Fruit fly (Drosophila melanogaster) whole organism, embryonic: ENCODE data around the gene CG32425.

Experiments used
- B-H1 ChIP-seq: fragments of 200-800 bp; sonication (Bioruptor generic); IDR thresholded peaks from 3 replicates; pipeline ENCODE4 v1.3.6; 2022; ENCODE audit warnings: missing biosample characterization, missing genetic modification characterization
- BEAF-32 ChIP-seq: fragments of 200-800 bp; sonication (Bioruptor generic); optimal IDR thresholded peaks from 3 replicates; lab custom pipeline; 2017; ENCODE audit warnings: missing biosample characterization, missing genetic modification characterization, mild to moderate bottlenecking, moderate library complexity, missing genetic modification reagents
- CG12299 ChIP-seq: fragments of 200-800 bp; sonication (Bioruptor generic); optimal IDR thresholded peaks from 2 replicates; lab custom pipeline; 2018; ENCODE audit warnings: missing biosample characterization, mild to moderate bottlenecking, missing genetic modification characterization
- CG13894 ChIP-seq: fragments of 200-800 bp; sonication (Bioruptor generic); optimal IDR thresholded peaks from 3 replicates; lab custom pipeline; 2018; ENCODE audit warnings: missing biosample characterization, mild to moderate bottlenecking, missing genetic modification characterization, moderate library complexity
- CG14014 ChIP-seq: fragments of 200-800 bp; sonication (Bioruptor generic); IDR thresholded peaks from 2 replicates; pipeline ENCODE4 v1.3.6; 2022; ENCODE audit warnings: missing biosample characterization, missing genetic modification characterization
- CG17359 ChIP-seq: fragments of 200-800 bp; sonication (Bioruptor generic); optimal IDR thresholded peaks from 3 replicates; lab custom pipeline; 2018; ENCODE audit warnings: missing biosample characterization, mild to moderate bottlenecking, missing genetic modification characterization, moderate library complexity
- CG17912 ChIP-seq: fragments of 200-800 bp; sonication (Bioruptor generic); optimal IDR thresholded peaks from 2 replicates; lab custom pipeline; 2018; ENCODE audit warnings: missing biosample characterization, mild to moderate bottlenecking, missing genetic modification characterization
- CG31388 ChIP-seq: fragments of 200-800 bp; sonication (Bioruptor generic); optimal IDR thresholded peaks from 2 replicates; lab custom pipeline; 2016; ENCODE audit warnings: missing biosample characterization, missing genetic modification characterization
- CG4424 ChIP-seq: fragments of 200-800 bp; sonication (Bioruptor generic); optimal IDR thresholded peaks from 3 replicates; lab custom pipeline; 2016; ENCODE audit warnings: missing biosample characterization, missing genetic modification characterization
- CG5953 ChIP-seq: fragments of 200-800 bp; sonication (Bioruptor generic); IDR thresholded peaks from 2 replicates; pipeline ENCODE4 v1.3.6; 2022; ENCODE audit warnings: missing biosample characterization, missing genetic modification characterization
- CG6683 ChIP-seq: fragments of 200-800 bp; sonication (Bioruptor generic); optimal IDR thresholded peaks from 2 replicates; lab custom pipeline; 2017; ENCODE audit warnings: missing biosample characterization, mild to moderate bottlenecking, missing genetic modification characterization, missing genetic modification reagents
- CG6689 ChIP-seq: fragments of 200-800 bp; sonication (Bioruptor generic); IDR thresholded peaks from 2 replicates; pipeline ENCODE4 v1.3.6; 2022; ENCODE audit warnings: missing biosample characterization, missing genetic modification characterization
- CG9797 ChIP-seq: fragments of 200-800 bp; sonication (Bioruptor generic); optimal IDR thresholded peaks from 3 replicates; lab custom pipeline; 2018; ENCODE audit warnings: missing biosample characterization, mild to moderate bottlenecking, missing genetic modification characterization
- CG9876 ChIP-seq: fragments of 200-800 bp; sonication (Bioruptor generic); optimal IDR thresholded peaks from 2 replicates; lab custom pipeline; 2016; ENCODE audit warnings: missing biosample characterization, missing genetic modification characterization
- Dp ChIP-seq: fragments of 200-800 bp; sonication (Bioruptor generic); optimal IDR thresholded peaks from 2 replicates; lab custom pipeline; 2018; ENCODE audit warnings: missing biosample characterization, mild to moderate bottlenecking, missing genetic modification characterization, moderate library complexity
- E2f1 ChIP-seq: fragments of 200-800 bp; sonication (Bioruptor generic); IDR thresholded peaks from 2 replicates; pipeline ENCODE4 v1.3.6; 2022; ENCODE audit warnings: missing biosample characterization, missing genetic modification characterization
- Elba2 ChIP-seq: fragments of 200-800 bp; sonication (Bioruptor generic); optimal IDR thresholded peaks from 3 replicates; lab custom pipeline; 2016; ENCODE audit warnings: missing biosample characterization, missing genetic modification characterization
- HmgZ ChIP-seq: fragments of 200-800 bp; sonication (Bioruptor generic); optimal IDR thresholded peaks from 2 replicates; lab custom pipeline; 2018; ENCODE audit warnings: missing biosample characterization, mild to moderate bottlenecking, missing genetic modification characterization
- NK7.1 ChIP-seq: fragments of 200-800 bp; sonication (Bioruptor generic); optimal IDR thresholded peaks from 3 replicates; lab custom pipeline; 2016; ENCODE audit warnings: missing biosample characterization, missing genetic modification characterization
- NfI ChIP-seq: fragments of 200-800 bp; sonication (Bioruptor generic); optimal IDR thresholded peaks from 3 replicates; lab custom pipeline; 2018; ENCODE audit warnings: missing biosample characterization, mild to moderate bottlenecking, missing genetic modification characterization, moderate library complexity
- Optix ChIP-seq: fragments of 200-800 bp; sonication (Bioruptor generic); IDR thresholded peaks from 3 replicates; pipeline ENCODE4 v1.3.6; 2022; ENCODE audit warnings: missing biosample characterization, missing genetic modification characterization
- Sox100B ChIP-seq: fragments of 200-800 bp; sonication (Bioruptor generic); optimal IDR thresholded peaks from 3 replicates; lab custom pipeline; 2018; ENCODE audit warnings: missing biosample characterization, mild to moderate bottlenecking, missing genetic modification characterization
- Sry-δ ChIP-seq: fragments of 200-800 bp; sonication (Bioruptor generic); optimal IDR thresholded peaks from 2 replicates; lab custom pipeline; 2016; ENCODE audit warnings: missing biosample characterization, missing genetic modification characterization
- Taf1 ChIP-seq: fragments of 200-800 bp; sonication (Bioruptor generic); IDR thresholded peaks from 2 replicates; pipeline ENCODE4 v1.3.6; 2022; ENCODE audit warnings: missing biosample characterization, missing genetic modification characterization
- Usf ChIP-seq: fragments of 200-800 bp; sonication (Bioruptor generic); optimal IDR thresholded peaks from 2 replicates; lab custom pipeline; 2017; ENCODE audit warnings: missing genotype, missing biosample characterization, missing genetic modification characterization
- ab ChIP-seq: fragments of 200-800 bp; sonication (Bioruptor generic); optimal IDR thresholded peaks from 2 replicates; lab custom pipeline; 2016; ENCODE audit warnings: missing biosample characterization, missing genetic modification characterization
- cad ChIP-seq: fragments of >200 bp; optimal IDR thresholded peaks from 2 replicates; lab custom pipeline; 2017; ENCODE audit warnings: missing biosample characterization, missing genetic modification characterization
- chif ChIP-seq, 2 experiments: fragments of 200-800 bp; sonication (Bioruptor generic); optimal IDR thresholded peaks; 3 replicates each; lab custom pipeline; 2016; ENCODE audit warnings: missing biosample characterization in 2 of 2, missing genetic modification characterization in 2 of 2
- croc ChIP-seq: fragments of 200-800 bp; sonication (Bioruptor generic); conservative IDR thresholded peaks from 3 replicates; pipeline ENCODE4 v1.3.6; 2022; ENCODE audit warnings: missing biosample characterization, missing genetic modification characterization
- danr ChIP-seq: fragments of 200-800 bp; sonication (Bioruptor generic); IDR thresholded peaks from 2 replicates; pipeline ENCODE4 v1.3.6; 2022; ENCODE audit warnings: missing biosample characterization, missing genetic modification characterization
- dati ChIP-seq: fragments of 200-800 bp; sonication (Bioruptor generic); IDR thresholded peaks from 2 replicates; pipeline ENCODE4 v1.3.6; 2022; ENCODE audit warnings: missing biosample characterization, missing genetic modification characterization
- disco-r ChIP-seq: fragments of 200-800 bp; sonication (Bioruptor generic); optimal IDR thresholded peaks from 2 replicates; lab custom pipeline; 2016; ENCODE audit warnings: missing biosample characterization, missing genetic modification characterization
- dm ChIP-seq: fragments of 200-800 bp; sonication (Bioruptor generic); optimal IDR thresholded peaks from 3 replicates; lab custom pipeline; 2016; ENCODE audit warnings: missing biosample characterization, missing genetic modification characterization
- fd64A ChIP-seq: fragments of 200-800 bp; sonication (Bioruptor generic); optimal IDR thresholded peaks from 3 replicates; lab custom pipeline; 2018; ENCODE audit warnings: missing biosample characterization, mild to moderate bottlenecking, missing genetic modification characterization
- ftz-f1 ChIP-seq: fragments of 200-800 bp; sonication (Bioruptor generic); optimal IDR thresholded peaks from 2 replicates; lab custom pipeline; 2016; ENCODE audit warnings: missing biosample characterization, missing genetic modification characterization
- gt ChIP-seq: fragments of 200-800 bp; sonication (Bioruptor generic); IDR thresholded peaks from 2 replicates; pipeline ENCODE4 v1.3.6; 2022; ENCODE audit warnings: missing biosample characterization, missing genetic modification characterization
- h ChIP-seq: fragments of >200 bp; optimal IDR thresholded peaks from 2 replicates; lab custom pipeline; 2017
- inv ChIP-seq: fragments of 200-800 bp; sonication (Bioruptor generic); IDR thresholded peaks from 2 replicates; pipeline ENCODE4 v1.3.6; 2022; ENCODE audit warnings: missing biosample characterization, missing genetic modification characterization; ENCODE audit not compliant: partially characterized antibody
- lab ChIP-seq: fragments of 200-800 bp; sonication (Bioruptor generic); optimal IDR thresholded peaks from 3 replicates; lab custom pipeline; 2017; ENCODE audit warnings: missing biosample characterization, missing genetic modification characterization, mild to moderate bottlenecking, moderate library complexity, missing genetic modification reagents
- maf-S ChIP-seq: fragments of 200-800 bp; sonication (Bioruptor generic); optimal IDR thresholded peaks from 2 replicates; lab custom pipeline; 2016; ENCODE audit warnings: missing biosample characterization, missing genetic modification characterization
- ro ChIP-seq: fragments of 200-800 bp; sonication (Bioruptor generic); IDR thresholded peaks from 2 replicates; pipeline ENCODE4 v1.3.6; 2022; ENCODE audit warnings: missing biosample characterization, missing genetic modification characterization
- run ChIP-seq: fragments of 200-800 bp; sonication (Bioruptor generic); optimal IDR thresholded peaks from 3 replicates; lab custom pipeline; 2018; ENCODE audit warnings: missing biosample characterization, mild to moderate bottlenecking, missing genetic modification characterization
- sens-2 ChIP-seq: fragments of 200-800 bp; sonication (Bioruptor generic); IDR thresholded peaks from 2 replicates; pipeline ENCODE4 v1.3.6; 2022; ENCODE audit warnings: missing biosample characterization, missing genetic modification characterization
- slbo ChIP-seq: fragments of 200-800 bp; sonication (Bioruptor generic); IDR thresholded peaks from 2 replicates; pipeline ENCODE4 v1.3.6; 2022; ENCODE audit warnings: missing biosample characterization, missing genetic modification characterization
- slp2 ChIP-seq: fragments of 200-800 bp; sonication (Bioruptor generic); optimal IDR thresholded peaks from 2 replicates; lab custom pipeline; 2016; ENCODE audit warnings: missing biosample characterization, missing genetic modification characterization
- tap ChIP-seq: fragments of 200-800 bp; optimal IDR thresholded peaks from 3 replicates; lab custom pipeline; 2019; ENCODE audit warnings: missing biosample characterization, mild to moderate bottlenecking, missing genetic modification characterization, moderate library complexity
- unc-4 ChIP-seq: fragments of 200-800 bp; sonication (Bioruptor generic); IDR thresholded peaks from 2 replicates; pipeline ENCODE4 v1.3.6; 2022; ENCODE audit warnings: missing biosample characterization, missing genetic modification characterization; ENCODE audit not compliant: partially characterized antibody
- usp ChIP-seq: fragments of >200 bp; optimal IDR thresholded peaks from 2 replicates; lab custom pipeline; 2017; ENCODE audit warnings: missing biosample characterization, missing genetic modification characterization

The CG32425 gene

DNA sequence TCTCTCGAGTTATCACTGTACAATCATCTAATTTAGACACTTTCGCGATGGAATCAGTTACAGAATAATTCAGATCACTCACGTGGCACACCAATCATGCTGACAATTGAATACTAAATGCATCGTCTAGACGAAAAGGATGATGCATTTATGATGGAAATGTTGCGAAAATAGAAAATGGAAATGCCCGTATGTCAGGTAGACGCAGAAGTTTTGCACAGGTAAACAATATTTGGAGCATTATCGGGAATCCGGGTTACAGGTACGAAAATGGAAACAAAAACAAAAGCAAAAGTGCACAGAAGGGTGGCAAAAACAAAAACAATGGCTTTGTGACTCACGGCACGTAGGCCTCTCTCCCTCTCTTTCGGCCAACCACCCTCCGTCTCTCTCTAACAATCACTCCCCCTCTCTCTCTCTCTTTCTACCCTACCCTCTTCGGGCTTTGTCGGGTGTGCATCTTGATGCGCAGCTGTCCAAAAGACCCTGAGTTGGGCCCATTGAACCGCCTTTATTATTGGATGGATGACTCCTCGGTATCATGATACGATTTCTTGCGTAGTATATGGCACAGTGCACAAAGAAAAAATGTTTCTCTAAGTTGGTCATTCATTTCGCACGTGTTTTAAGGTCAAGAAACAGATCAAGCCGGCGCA is 20.2 kb downstream of the CG32425 start (continued):
- TF ChIP-seq CG13894 (tag; lab: Kevin White, UChicago) (peak; percentile 92), danr (GFP tag; lab: Robert Waterston, UW) (no peak), Sry-δ (GFP tag; lab: Kevin White, UChicago) (no peak), B-H1 (GFP tag; lab: Robert Waterston, UW) (no peak), CG31388 (no peak), disco-r (GFP tag; lab: Kevin White, UChicago) (no peak), ftz-f1 (GFP tag; lab: Kevin White, UChicago) (no peak), Dp (GFP tag; lab: Kevin White, UChicago) (no peak), h (lab: Kevin White, UChicago) (no peak), CG4424 (GFP tag; lab: Kevin White, UChicago) (no peak), cad (GFP tag; lab: Kevin White, UChicago) (peak; percentile 46), E2f1 (GFP tag; lab: Robert Waterston, UW) (no peak), sens-2 (no peak), Sox100B (no peak), dm (no peak), slp2 (GFP tag; lab: Kevin White, UChicago) (no peak)

DNA sequence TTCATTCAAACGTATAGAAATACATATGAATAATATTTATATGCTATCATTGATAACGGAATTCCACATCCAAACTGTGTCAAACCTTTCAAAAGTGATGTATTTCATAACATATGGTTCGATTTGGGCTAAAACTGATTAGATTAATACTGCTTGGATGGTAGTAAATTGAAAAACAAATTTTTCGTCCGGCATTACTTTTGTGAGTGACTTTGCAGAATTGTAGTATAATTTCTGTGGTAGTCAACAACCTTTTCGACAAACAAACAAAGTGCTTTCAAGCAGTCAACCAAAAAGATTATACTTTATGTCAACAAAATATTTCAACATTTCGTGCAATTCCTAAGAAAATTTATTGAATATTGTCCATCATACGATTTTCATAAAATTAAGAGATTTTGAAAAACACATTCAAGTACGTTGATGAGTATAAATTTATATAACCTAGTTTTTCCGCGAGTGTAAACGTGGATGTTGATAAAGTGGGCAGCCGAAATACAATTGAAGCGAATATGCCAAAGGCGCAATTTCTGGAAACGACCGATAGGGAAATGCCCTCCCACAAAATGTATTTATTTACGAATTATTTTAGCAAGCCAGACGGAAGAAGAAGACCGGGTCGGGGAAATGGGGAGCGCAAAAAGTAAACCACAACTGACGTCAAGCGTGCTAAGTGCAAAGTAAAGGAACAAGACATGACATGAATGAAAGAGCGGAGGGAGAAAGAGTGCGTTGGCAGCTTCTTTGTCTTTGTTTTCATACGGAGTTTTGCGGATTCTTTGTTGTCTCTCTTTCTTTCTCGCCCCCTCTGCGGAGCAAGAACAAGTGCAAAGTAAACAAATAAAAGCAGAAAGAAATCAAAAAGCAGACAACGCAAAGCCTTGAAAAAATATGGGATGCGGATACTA is 21.0 kb downstream of the CG32425 start:
- TF ChIP-seq Usf (GFP tag; lab: Kevin White, UChicago) = no peak
- TF ChIP-seq usp (GFP tag; lab: Kevin White, UChicago) = no peak
- no peak for TF ChIP-seq inv
- TF ChIP-seq NfI (GFP tag; lab: Kevin White, UChicago) = peak; percentile 44
- TF ChIP-seq CG6689 (GFP tag; lab: Robert Waterston, UW) = peak; percentile 54
- TF ChIP-seq run (tag; lab: Kevin White, UChicago) = no peak
- peak; percentile 19 for TF ChIP-seq lab (GFP tag; lab: Kevin White, UChicago)
- no peak for TF ChIP-seq Elba2 (GFP tag; lab: Kevin White, UChicago)
- TF ChIP-seq CG17359 = no peak
- peak; percentile 30 for TF ChIP-seq CG12299 (tag; lab: Kevin White, UChicago)
- TF ChIP-seq dati (GFP tag; lab: Robert Waterston, UW) = no peak
- TF ChIP-seq CG17912 (GFP tag; lab: Kevin White, UChicago) = no peak
- TF ChIP-seq HmgZ = no peak
- TF ChIP-seq CG9876 (GFP tag; lab: Kevin White, UChicago) = no peak
- no peak for TF ChIP-seq gt (GFP tag; lab: Robert Waterston, UW)
- TF ChIP-seq BEAF-32 (GFP tag; lab: Kevin White, UChicago) = no peak
- TF ChIP-seq Optix (GFP tag; lab: Robert Waterston, UW) = no peak
- no peak for TF ChIP-seq CG6683 (GFP tag; lab: Kevin White, UChicago)
- TF ChIP-seq slbo (GFP tag; lab: Robert Waterston, UW) = peak; percentile 52; the same call in 1 of the 2 replicates
- TF ChIP-seq croc (GFP tag; lab: Robert Waterston, UW) = no peak
- 0 out of 2 replicates have a peak, but pooled peaks have one; percentile 49 for TF ChIP-seq CG14014 (GFP tag; lab: Robert Waterston, UW)
- no peak for TF ChIP-seq tap
- no peak for TF ChIP-seq CG5953
- no peak for TF ChIP-seq ab (GFP tag; lab: Kevin White, UChicago)
- TF ChIP-seq Taf1 (GFP tag; lab: Robert Waterston, UW) = no peak
- TF ChIP-seq chif (GFP tag; optimal IDR thresholded peaks at IDR 0.05; lab: Kevin White, UChicago) = peak in 1 of 2 experiments; percentile 7
- TF ChIP-seq NK7.1 = peak; percentile 22
- no peak for TF ChIP-seq dm
- no peak for TF ChIP-seq CG9797 (GFP tag; lab: Kevin White, UChicago)
- no peak for TF ChIP-seq fd64A (GFP tag; lab: Kevin White, UChicago)
- no peak for TF ChIP-seq ro
- TF ChIP-seq maf-S (GFP tag; lab: Kevin White, UChicago) = no peak
- peak; percentile 10 for TF ChIP-seq Sox100B
- TF ChIP-seq unc-4 (GFP tag; lab: Robert Waterston, UW) = no peak
